Fruit fly (Drosophila melanogaster) whole organism, embryonic: ENCODE measurements around the gene Gk2.

Experiments used
- Asciz ChIP-seq: fragments of 200-800 bp; sonication (Bioruptor generic); optimal IDR thresholded peaks from 2 replicates; lab custom pipeline; 2017; ENCODE audit warnings: missing biosample characterization, mild to moderate bottlenecking, missing genetic modification characterization, missing genetic modification reagents
- BtbVII ChIP-seq: fragments of 200-800 bp; sonication (Bioruptor generic); optimal IDR thresholded peaks from 3 replicates; lab custom pipeline; 2017; ENCODE audit warnings: missing biosample characterization, mild to moderate bottlenecking, missing genetic modification characterization
- Bteb2 ChIP-seq: fragments of 200-800 bp; sonication (Bioruptor generic); optimal IDR thresholded peaks from 2 replicates; lab custom pipeline; 2016; ENCODE audit warnings: missing biosample characterization, missing genetic modification characterization
- CG10147 ChIP-seq: fragments of 200-800 bp; sonication (Bioruptor generic); optimal IDR thresholded peaks from 2 replicates; lab custom pipeline; 2019; ENCODE audit warnings: missing biosample characterization, mild to moderate bottlenecking, missing genetic modification characterization, moderate library complexity
- CG13424 ChIP-seq: fragments of 200-800 bp; sonication (Bioruptor generic); optimal IDR thresholded peaks from 2 replicates; lab custom pipeline; 2019; ENCODE audit warnings: missing biosample characterization, mild to moderate bottlenecking, missing genetic modification characterization, moderate library complexity
- CG17802 ChIP-seq: fragments of 200-800 bp; sonication (Bioruptor generic); optimal IDR thresholded peaks from 2 replicates; lab custom pipeline; 2018; ENCODE audit warnings: missing biosample characterization, mild to moderate bottlenecking, missing genetic modification characterization, moderate library complexity
- CG17912 ChIP-seq: fragments of 200-800 bp; sonication (Bioruptor generic); optimal IDR thresholded peaks from 2 replicates; lab custom pipeline; 2018; ENCODE audit warnings: missing biosample characterization, mild to moderate bottlenecking, missing genetic modification characterization
- CG18599 ChIP-seq: fragments of 200-800 bp; sonication (Bioruptor generic); optimal IDR thresholded peaks from 3 replicates; lab custom pipeline; 2017; ENCODE audit warnings: missing biosample characterization, missing genetic modification characterization, mild to moderate bottlenecking, moderate library complexity, missing genetic modification reagents
- CG2120 ChIP-seq: fragments of 200-800 bp; sonication (Bioruptor generic); optimal IDR thresholded peaks from 3 replicates; lab custom pipeline; 2016; ENCODE audit warnings: missing biosample characterization, missing genetic modification characterization
- CG31388 ChIP-seq: fragments of 200-800 bp; sonication (Bioruptor generic); optimal IDR thresholded peaks from 2 replicates; lab custom pipeline; 2016; ENCODE audit warnings: missing biosample characterization, missing genetic modification characterization
- CG3407 ChIP-seq: fragments of 200-800 bp; sonication (Bioruptor generic); optimal IDR thresholded peaks from 2 replicates; lab custom pipeline; 2018; ENCODE audit warnings: missing biosample characterization, mild to moderate bottlenecking, missing genetic modification characterization
- CG4328 ChIP-seq: fragments of 200-800 bp; sonication (Bioruptor generic); optimal IDR thresholded peaks from 3 replicates; lab custom pipeline; 2017; ENCODE audit warnings: missing biosample characterization, missing genetic modification reagents, missing genetic modification characterization
- CG4424 ChIP-seq: fragments of 200-800 bp; sonication (Bioruptor generic); optimal IDR thresholded peaks from 3 replicates; lab custom pipeline; 2016; ENCODE audit warnings: missing biosample characterization, missing genetic modification characterization
- CG4707 ChIP-seq: fragments of 200-800 bp; sonication (Bioruptor generic); optimal IDR thresholded peaks from 2 replicates; lab custom pipeline; 2018; ENCODE audit warnings: missing biosample characterization, mild to moderate bottlenecking, missing genetic modification characterization, moderate library complexity
- CG6175 ChIP-seq: fragments of 200-800 bp; sonication (Bioruptor generic); IDR thresholded peaks from 3 replicates; pipeline ENCODE4 v1.3.6; 2022; ENCODE audit warnings: missing biosample characterization, missing genetic modification characterization
- CG6683 ChIP-seq: fragments of 200-800 bp; sonication (Bioruptor generic); optimal IDR thresholded peaks from 2 replicates; lab custom pipeline; 2017; ENCODE audit warnings: missing biosample characterization, mild to moderate bottlenecking, missing genetic modification characterization, missing genetic modification reagents
- CG7839 ChIP-seq: fragments of 200-800 bp; sonication (Bioruptor generic); optimal IDR thresholded peaks from 3 replicates; lab custom pipeline; 2018; ENCODE audit warnings: missing biosample characterization, mild to moderate bottlenecking, missing genetic modification characterization, moderate library complexity
- CHES-1-like ChIP-seq: fragments of 200-800 bp; sonication (Bioruptor generic); optimal IDR thresholded peaks from 2 replicates; lab custom pipeline; 2016; ENCODE audit warnings: missing biosample characterization, missing genetic modification characterization
- Camta ChIP-seq: fragments of 200-800 bp; sonication (Bioruptor generic); optimal IDR thresholded peaks from 2 replicates; lab custom pipeline; 2016; ENCODE audit warnings: missing biosample characterization, missing genetic modification characterization
- D ChIP-seq, 2 experiments: fragments of 200-800 bp in 1 of 2; fragments of >200 bp in 1 of 2; sonication (Bioruptor generic) in 1 of 2; optimal IDR thresholded peaks; 2 replicates in 1 of 2; 3 replicates in 1 of 2; lab custom pipeline; 2017; ENCODE audit warnings: mild to moderate bottlenecking in 1 of 2, missing biosample characterization in 1 of 2, missing genetic modification characterization in 1 of 2, missing genetic modification reagents in 1 of 2
- Dp ChIP-seq: fragments of 200-800 bp; sonication (Bioruptor generic); optimal IDR thresholded peaks from 2 replicates; lab custom pipeline; 2018; ENCODE audit warnings: missing biosample characterization, mild to moderate bottlenecking, missing genetic modification characterization, moderate library complexity
- Fer1 ChIP-seq: fragments of 200-800 bp; sonication (Bioruptor generic); optimal IDR thresholded peaks from 2 replicates; lab custom pipeline; 2017; ENCODE audit warnings: missing biosample characterization, mild to moderate bottlenecking, missing genetic modification characterization
- Hand ChIP-seq: fragments of 200-800 bp; sonication (Bioruptor generic); optimal IDR thresholded peaks from 2 replicates; lab custom pipeline; 2017; ENCODE audit warnings: mild to moderate bottlenecking, missing biosample characterization, missing genetic modification reagents, missing genetic modification characterization
- NC2α ChIP-seq: fragments of 200-800 bp; sonication (Bioruptor generic); optimal IDR thresholded peaks from 2 replicates; lab custom pipeline; 2016; ENCODE audit warnings: missing biosample characterization, missing genetic modification characterization
- Nf-YA ChIP-seq: fragments of 200-800 bp; sonication (Bioruptor generic); IDR thresholded peaks from 2 replicates; pipeline ENCODE4 v1.3.6; 2022; ENCODE audit warnings: missing biosample characterization, missing genetic modification characterization
- Nf-YC ChIP-seq: fragments of 200-800 bp; optimal IDR thresholded peaks from 3 replicates; lab custom pipeline; 2019; ENCODE audit warnings: missing biosample characterization, mild to moderate bottlenecking, missing genetic modification characterization, moderate library complexity
- NfI ChIP-seq: fragments of 200-800 bp; sonication (Bioruptor generic); optimal IDR thresholded peaks from 3 replicates; lab custom pipeline; 2018; ENCODE audit warnings: missing biosample characterization, mild to moderate bottlenecking, missing genetic modification characterization, moderate library complexity
- Oli ChIP-seq: fragments of 200-800 bp; sonication (Bioruptor generic); optimal IDR thresholded peaks from 2 replicates; lab custom pipeline; 2018; ENCODE audit warnings: missing biosample characterization, mild to moderate bottlenecking, missing genetic modification characterization, moderate library complexity
- Sin3A ChIP-seq: fragments of >200 bp; optimal IDR thresholded peaks from 2 replicates; lab custom pipeline; 2018
- al ChIP-seq: fragments of 200-800 bp; sonication (Bioruptor generic); IDR thresholded peaks from 2 replicates; pipeline ENCODE4 v1.3.6; 2022; ENCODE audit warnings: missing biosample characterization, missing genetic modification characterization
- ap ChIP-seq: fragments of 200-800 bp; sonication (Bioruptor generic); IDR thresholded peaks from 2 replicates; pipeline ENCODE4 v1.3.6; 2022; ENCODE audit warnings: missing biosample characterization, missing genetic modification characterization
- bab2 ChIP-seq: fragments of 200-800 bp; sonication (Bioruptor generic); optimal IDR thresholded peaks from 2 replicates; lab custom pipeline; 2016; ENCODE audit warnings: missing biosample characterization, missing genetic modification characterization
- bsh ChIP-seq, 2 experiments: fragments of 200-800 bp; sonication (Bioruptor generic); optimal IDR thresholded peaks; 2 replicates each; lab custom pipeline; 2017 to 2018; ENCODE audit warnings: mild to moderate bottlenecking in 2 of 2, missing biosample characterization in 2 of 2, missing genetic modification characterization in 2 of 2, moderate library complexity in 1 of 2
- disco-r ChIP-seq: fragments of 200-800 bp; sonication (Bioruptor generic); optimal IDR thresholded peaks from 2 replicates; lab custom pipeline; 2016; ENCODE audit warnings: missing biosample characterization, missing genetic modification characterization
- dm ChIP-seq: fragments of 200-800 bp; sonication (Bioruptor generic); optimal IDR thresholded peaks from 3 replicates; lab custom pipeline; 2016; ENCODE audit warnings: missing biosample characterization, missing genetic modification characterization
- dysf ChIP-seq: fragments of 200-800 bp; sonication (Bioruptor generic); IDR thresholded peaks from 3 replicates; pipeline ENCODE4 v1.3.6; 2022; ENCODE audit warnings: missing biosample characterization, missing genetic modification characterization
- gce ChIP-seq: fragments of 200-800 bp; sonication (Bioruptor generic); IDR thresholded peaks from 3 replicates; pipeline ENCODE4 v1.3.6; 2022; ENCODE audit warnings: missing biosample characterization, missing genetic modification characterization
- gcm ChIP-seq: fragments of 200-800 bp; sonication (Bioruptor generic); optimal IDR thresholded peaks from 2 replicates; lab custom pipeline; 2019; ENCODE audit warnings: missing biosample characterization, mild to moderate bottlenecking, missing genetic modification characterization, moderate library complexity
- hth ChIP-seq: fragments of >200 bp; optimal IDR thresholded peaks from 2 replicates; lab custom pipeline; 2017; ENCODE audit warnings: inconsistent platforms
- kni ChIP-seq: fragments of 200-800 bp; sonication (Bioruptor generic); optimal IDR thresholded peaks from 3 replicates; lab custom pipeline; 2017; ENCODE audit warnings: mild to moderate bottlenecking, missing biosample characterization, missing genetic modification reagents, missing genetic modification characterization
- knrl ChIP-seq: fragments of 200-800 bp; sonication (Bioruptor generic); IDR thresholded peaks from 3 replicates; pipeline ENCODE4 v1.3.6; 2022; ENCODE audit warnings: missing biosample characterization, missing genetic modification characterization; ENCODE audit not compliant: partially characterized antibody
- lov ChIP-seq, 2 experiments: fragments of 200-800 bp in 1 of 2; fragments of >200 bp in 1 of 2; sonication (Bioruptor generic) in 1 of 2; IDR thresholded peaks in 1 of 2; optimal IDR thresholded peaks in 1 of 2; 2 replicates in 1 of 2; 3 replicates in 1 of 2; pipeline versions ENCODE4 v1.3.6 to Lab custom; 2017 to 2022; ENCODE audit warnings: missing biosample characterization in 1 of 2, missing genetic modification characterization in 1 of 2
- run ChIP-seq: fragments of 200-800 bp; sonication (Bioruptor generic); optimal IDR thresholded peaks from 3 replicates; lab custom pipeline; 2018; ENCODE audit warnings: missing biosample characterization, mild to moderate bottlenecking, missing genetic modification characterization
- sna ChIP-seq: fragments of 200-800 bp; sonication (Bioruptor generic); IDR thresholded peaks from 2 replicates; pipeline ENCODE4 v1.3.6; 2022; ENCODE audit warnings: missing biosample characterization, missing genetic modification characterization; ENCODE audit not compliant: partially characterized antibody
- so ChIP-seq: fragments of 200-800 bp; sonication (Bioruptor generic); IDR thresholded peaks from 3 replicates; pipeline ENCODE4 v1.3.6; 2022; ENCODE audit warnings: missing biosample characterization, missing genetic modification characterization
- sr ChIP-seq: fragments of 200-800 bp; sonication (Bioruptor generic); IDR thresholded peaks from 3 replicates; pipeline ENCODE4 v1.3.6; 2022; ENCODE audit warnings: missing biosample characterization, missing genetic modification characterization
- tio ChIP-seq: fragments of 200-800 bp; sonication (Bioruptor generic); optimal IDR thresholded peaks from 2 replicates; lab custom pipeline; 2017; ENCODE audit warnings: missing biosample characterization, missing genetic modification characterization, inconsistent platforms
- trh ChIP-seq: fragments of 200-800 bp; sonication (Bioruptor generic); optimal IDR thresholded peaks from 2 replicates; lab custom pipeline; 2016; ENCODE audit warnings: missing biosample characterization, missing genetic modification characterization
- tup ChIP-seq: fragments of 200-800 bp; sonication (Bioruptor generic); optimal IDR thresholded peaks from 2 replicates; lab custom pipeline; 2016; ENCODE audit warnings: missing biosample characterization, mild to moderate bottlenecking, missing genetic modification characterization, moderate library complexity
- wek ChIP-seq: fragments of 200-800 bp; sonication (Bioruptor generic); optimal IDR thresholded peaks from 3 replicates; lab custom pipeline; 2018; ENCODE audit warnings: missing biosample characterization, mild to moderate bottlenecking, missing genetic modification characterization, moderate library complexity

Gk2 gene

DNA sequence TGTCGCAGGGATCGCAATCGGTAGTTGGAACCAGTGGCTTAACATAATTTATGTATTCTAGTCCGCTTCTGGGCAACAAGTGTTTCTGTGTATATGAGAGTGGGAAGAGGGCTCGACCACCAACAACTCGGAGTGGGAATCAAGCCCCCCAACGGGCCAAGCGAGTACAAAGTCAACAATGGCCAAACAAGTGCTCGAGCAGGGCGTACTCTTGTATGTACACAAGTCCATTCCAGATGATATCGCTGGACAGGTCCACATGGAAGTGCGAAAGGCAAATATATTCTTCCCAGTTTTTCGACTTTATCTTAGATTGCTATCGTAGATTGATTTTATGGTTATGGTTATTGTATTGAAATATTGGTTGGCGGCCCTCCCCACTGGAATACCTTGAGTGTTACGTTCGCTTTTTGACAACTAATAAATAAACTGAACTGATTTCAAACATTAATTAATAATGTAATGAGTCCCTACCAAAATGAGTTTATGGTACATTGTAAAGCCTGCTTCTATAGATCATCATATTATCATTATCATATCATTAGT, 4.4 kb downstream of the Gk2 start (continued):
- no peak for TF ChIP-seq lov (optimal IDR thresholded peaks at IDR 0.05; lab: Kevin White, UChicago)
- no peak for TF ChIP-seq lov (GFP tag; IDR thresholded peaks at IDR 0.05; lab: Robert Waterston, UW)
- TF ChIP-seq Fer1 (GFP tag; lab: Kevin White, UChicago), result peak; percentile 11
- TF ChIP-seq wek (GFP tag; lab: Kevin White, UChicago), result peak; percentile 50
- TF ChIP-seq Oli, result no peak
- TF ChIP-seq gce (GFP tag; lab: Robert Waterston, UW), result no peak
- TF ChIP-seq CG4424, result no peak
- TF ChIP-seq CG31388 (GFP tag; lab: Kevin White, UChicago), result no peak
- no peak for TF ChIP-seq Nf-YC (tag; lab: Kevin White, UChicago)
- TF ChIP-seq CG7839 (tag; lab: Kevin White, UChicago), result no peak
- TF ChIP-seq dysf (GFP tag; lab: Robert Waterston, UW), result no peak
- TF ChIP-seq CG17912 (GFP tag; lab: Kevin White, UChicago), result no peak
- no peak for TF ChIP-seq CG6175 (GFP tag; lab: Robert Waterston, UW)
- TF ChIP-seq Bteb2 (GFP tag; lab: Kevin White, UChicago), result no peak
- no peak for TF ChIP-seq Sin3A (lab: Kevin White, UChicago)
- no peak for TF ChIP-seq sna (GFP tag; lab: Robert Waterston, UW)
- TF ChIP-seq CG2120 (GFP tag; lab: Kevin White, UChicago), result no peak
- no peak for TF ChIP-seq run
- no peak for TF ChIP-seq Hand (GFP tag; lab: Kevin White, UChicago)
- no peak for TF ChIP-seq bab2 (GFP tag; lab: Kevin White, UChicago)
- TF ChIP-seq al (GFP tag; lab: Robert Waterston, UW), result no peak
- TF ChIP-seq Nf-YA (GFP tag; lab: Robert Waterston, UW), result no peak
- TF ChIP-seq tio (GFP tag; lab: Kevin White, UChicago), result peak; percentile 16
- TF ChIP-seq knrl (GFP tag; lab: Robert Waterston, UW), result no peak
- no peak for TF ChIP-seq gcm (GFP tag; lab: Kevin White, UChicago)
- TF ChIP-seq bsh (GFP tag; optimal IDR thresholded peaks at IDR 0.05; lab: Kevin White, UChicago), result no peak
- TF ChIP-seq CG10147 (GFP tag; lab: Kevin White, UChicago), result no peak
- TF ChIP-seq Asciz (GFP tag; lab: Kevin White, UChicago), result no peak
- no peak for TF ChIP-seq hth (lab: Kevin White, UChicago)
- peak; percentile 11 for TF ChIP-seq CG3407 (GFP tag; lab: Kevin White, UChicago)
- peak; percentile 17; the same call in 1 of the 3 replicates for TF ChIP-seq sr (GFP tag; lab: Robert Waterston, UW)
- no peak for TF ChIP-seq trh (GFP tag; lab: Kevin White, UChicago)
- TF ChIP-seq CG18599 (GFP tag; lab: Kevin White, UChicago), result peak; percentile 42
- no peak for TF ChIP-seq ap (GFP tag; lab: Robert Waterston, UW)
- TF ChIP-seq disco-r (GFP tag; lab: Kevin White, UChicago), result no peak
- no peak for TF ChIP-seq dm
- no peak for TF ChIP-seq CG13424 (tag; lab: Kevin White, UChicago)
- no peak for TF ChIP-seq CG4707
- TF ChIP-seq so (GFP tag; lab: Robert Waterston, UW), result no peak
- TF ChIP-seq CG6683 (GFP tag; lab: Kevin White, UChicago), result no peak
- no peak for TF ChIP-seq tup (GFP tag; lab: Kevin White, UChicago)
- peak; percentile 13 for TF ChIP-seq kni (GFP tag; lab: Kevin White, UChicago)
- TF ChIP-seq NfI (GFP tag; lab: Kevin White, UChicago), result no peak
- TF ChIP-seq NC2α, result no peak
- no peak for TF ChIP-seq CHES-1-like
- no peak for TF ChIP-seq D (optimal IDR thresholded peaks at IDR 0.05; lab: Kevin White, UChicago)
- TF ChIP-seq D (GFP tag; optimal IDR thresholded peaks at IDR 0.05; lab: Kevin White, UChicago), result no peak
- no peak for TF ChIP-seq CG17802 (tag; lab: Kevin White, UChicago)
- TF ChIP-seq Camta (GFP tag; lab: Kevin White, UChicago), result no peak
- no peak for TF ChIP-seq Dp
- TF ChIP-seq BtbVII, result peak; percentile 40
- TF ChIP-seq CG4328 (GFP tag; lab: Kevin White, UChicago), result peak; percentile 31
